Worm (Caenorhabditis elegans): Measurements from ENCODE around the gene spig-4.

DNA sequence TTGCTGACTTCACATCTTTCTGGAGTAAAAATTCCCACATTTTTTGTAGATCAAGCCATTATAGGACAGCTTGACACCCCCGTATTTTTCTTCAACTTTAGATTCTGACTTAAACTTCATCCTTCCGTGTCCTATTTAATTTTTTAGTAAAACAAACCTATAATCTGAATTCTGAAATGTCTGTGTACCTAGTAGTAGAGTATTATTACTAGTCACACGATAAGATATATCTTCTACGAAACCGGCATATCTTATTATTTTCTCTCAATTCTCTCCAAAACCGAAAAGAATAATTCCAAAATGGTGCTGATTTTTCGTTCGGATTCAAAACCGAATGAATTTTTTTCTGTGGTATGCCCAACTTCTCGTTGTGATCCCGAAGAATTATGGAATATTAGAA lies 12.3 kb downstream of the spig-4 start, which contains the start of gene F14D7.9:
- TF ChIP-seq elt-4 (tag; optimal IDR thresholded peaks at IDR 0.05) (no peak), elt-2 (tag; optimal IDR thresholded peaks at IDR 0.05) (no peak), hlh-8 (tag; optimal IDR thresholded peaks at IDR 0.05) (no peak), odd-2 (tag; optimal IDR thresholded peaks at IDR 0.05) (no peak), ttx-3 (tag; optimal IDR thresholded peaks at IDR 0.05) (no peak), ama-1 (optimal IDR thresholded peaks at IDR 0.05) (no peak), ets-4 (tag; optimal IDR thresholded peaks at IDR 0.05) (no peak)

Data from whole organism, late embryonic.